Worm (Caenorhabditis elegans) whole organism, young adult: ENCODE measurements around the gene tbx-35.

ENCODE experiments used
- F33H1.4 ChIP-seq: fragments of 200-800 bp; sonication (Bioruptor generic); IDR thresholded peaks from 2 replicates; pipeline ENCODE4 v1.3.6; 2022; ENCODE audit warnings: missing genetic modification reagents, missing genetic modification characterization, missing compliant biosample characterization
- T26A5.8 ChIP-seq: sonication (generic microtip); optimal IDR thresholded peaks from 2 replicates; lab custom pipeline; 2016; ENCODE audit warnings: missing genetic modification characterization, missing compliant biosample characterization
- akir-1 ChIP-seq: fragments of 200-800 bp; sonication (Bioruptor generic); optimal IDR thresholded peaks from 2 replicates; lab custom pipeline; 2018; ENCODE audit warnings: mild to moderate bottlenecking, missing genetic modification characterization, moderate library complexity, missing compliant biosample characterization
- ceh-58 ChIP-seq: fragments of 200-800 bp; sonication (Bioruptor generic); IDR thresholded peaks from 2 replicates; pipeline ENCODE4 v1.3.6; 2022; ENCODE audit warnings: missing genetic modification characterization, missing compliant biosample characterization
- dpl-1 ChIP-seq: fragments of 150-350 bp; optimal IDR thresholded peaks from 2 replicates; lab custom pipeline; 2014; ENCODE audit warnings: missing biosample characterization, missing genetic modification reagents, missing genetic modification characterization
- efl-1 ChIP-seq: fragments of 150-350 bp; optimal IDR thresholded peaks from 2 replicates; lab custom pipeline; 2014; ENCODE audit warnings: missing biosample characterization, missing genetic modification reagents, missing genetic modification characterization
- lsl-1 ChIP-seq: fragments of 200-800 bp; sonication (Bioruptor generic); optimal IDR thresholded peaks from 2 replicates; lab custom pipeline; 2018; ENCODE audit warnings: mild to moderate bottlenecking, missing genetic modification characterization, moderate library complexity, missing compliant biosample characterization
- madf-8 ChIP-seq: fragments of 200-800 bp; sonication (Bioruptor generic); conservative IDR thresholded peaks from 2 replicates; pipeline ENCODE4 v1.3.6; 2022; ENCODE audit warnings: missing genetic modification reagents, missing genetic modification characterization, missing compliant biosample characterization
- nfya-1 ChIP-seq: sonication (generic microtip); optimal IDR thresholded peaks from 2 replicates; lab custom pipeline; 2017; ENCODE audit warnings: antibody characterized with exemption, missing compliant biosample characterization, missing genetic modification characterization, borderline replicate concordance; ENCODE audit not compliant: insufficient read depth
- tbx-9 ChIP-seq: sonication (generic microtip); optimal IDR thresholded peaks from 2 replicates; lab custom pipeline; 2016; ENCODE audit warnings: borderline replicate concordance, missing genetic modification characterization, inconsistent platforms, missing compliant biosample characterization
- unc-130 ChIP-seq: sonication (generic microtip); optimal IDR thresholded peaks from 2 replicates; lab custom pipeline; 2016; ENCODE audit warnings: missing genetic modification reagents, missing genetic modification characterization, missing compliant biosample characterization
- unc-62 ChIP-seq: fragments of 150-350 bp; optimal IDR thresholded peaks from 2 replicates; lab custom pipeline; 2014; ENCODE audit warnings: missing biosample characterization, missing genetic modification reagents, missing genetic modification characterization

DNA sequence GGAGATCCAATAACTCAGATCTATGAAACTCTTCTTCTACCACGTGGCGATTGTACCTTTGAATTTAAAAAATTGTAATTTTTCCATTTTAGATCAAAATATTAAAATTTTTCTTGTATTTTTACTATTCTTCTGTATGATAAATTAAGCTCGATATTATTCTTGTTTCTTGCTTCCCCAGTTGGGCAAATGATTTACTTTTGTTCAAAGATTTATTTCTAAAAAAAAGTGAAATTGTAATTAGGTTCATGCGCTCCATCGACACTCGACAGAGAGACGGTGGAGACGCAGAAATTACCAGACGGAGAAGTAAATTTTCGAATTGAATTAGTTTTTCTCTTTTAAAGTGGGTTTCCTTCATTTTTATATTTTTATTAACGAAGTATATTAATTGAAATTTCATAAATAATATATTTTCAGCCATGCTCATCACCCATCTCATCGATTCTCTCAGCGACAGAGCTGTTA is 19.3 kb downstream of the tbx-35 start, which contains the start of gene npp-24:
- TF ChIP-seq tbx-9, result no peak
- no peak for TF ChIP-seq unc-62 (GFP tag; lab: Kevin White, UChicago)
- no peak for TF ChIP-seq T26A5.8 (tag; lab: Kevin White, UChicago)
- TF ChIP-seq nfya-1 (tag; lab: Kevin White, UChicago), result no peak
- TF ChIP-seq lsl-1 (GFP tag; lab: Kevin White, UChicago), result no peak
- TF ChIP-seq ceh-58, result no peak
- no peak for TF ChIP-seq dpl-1
- no peak for TF ChIP-seq F33H1.4 (GFP tag; lab: Robert Waterston, UW)
- no peak for TF ChIP-seq unc-130 (GFP tag; lab: Kevin White, UChicago)
- no peak for TF ChIP-seq madf-8
- TF ChIP-seq efl-1 (GFP tag; lab: Kevin White, UChicago), result no peak
- TF ChIP-seq akir-1 (GFP tag; lab: Kevin White, UChicago), result no peak
